Fruit fly (Drosophila melanogaster) whole organism, embryonic: ENCODE measurements around the gene CG15764.

Source experiments
- Antp ChIP-seq: fragments of 200-800 bp; sonication (Bioruptor generic); optimal IDR thresholded peaks from 3 replicates; lab custom pipeline; 2016; ENCODE audit warnings: missing biosample characterization, missing genetic modification characterization
- B-H2 ChIP-seq: fragments of 200-800 bp; sonication (Bioruptor generic); optimal IDR thresholded peaks from 2 replicates; lab custom pipeline; 2018; ENCODE audit warnings: missing biosample characterization, mild to moderate bottlenecking, missing genetic modification characterization
- Bgb ChIP-seq: fragments of 200-800 bp; sonication (Bioruptor generic); IDR thresholded peaks from 2 replicates; pipeline ENCODE4 v1.3.6; 2022; ENCODE audit warnings: missing biosample characterization, missing genetic modification characterization; ENCODE audit not compliant: partially characterized antibody
- CG10959 ChIP-seq: fragments of 200-800 bp; sonication (Bioruptor generic); IDR thresholded peaks from 2 replicates; pipeline ENCODE4 v1.3.6; 2022; ENCODE audit warnings: missing biosample characterization, missing genetic modification characterization
- CG11695 ChIP-seq: fragments of 200-800 bp; sonication (Bioruptor generic); IDR thresholded peaks from 3 replicates; pipeline ENCODE4 v1.3.6; 2022; ENCODE audit warnings: missing biosample characterization, missing genetic modification characterization
- CG12219 ChIP-seq: fragments of 200-800 bp; sonication (Bioruptor generic); optimal IDR thresholded peaks from 3 replicates; lab custom pipeline; 2018; ENCODE audit warnings: missing biosample characterization, mild to moderate bottlenecking, missing genetic modification characterization
- CG12391 ChIP-seq: fragments of 200-800 bp; sonication (Bioruptor generic); optimal IDR thresholded peaks from 3 replicates; lab custom pipeline; 2018; ENCODE audit warnings: missing biosample characterization, mild to moderate bottlenecking, missing genetic modification characterization, moderate library complexity
- CG13894 ChIP-seq: fragments of 200-800 bp; sonication (Bioruptor generic); optimal IDR thresholded peaks from 3 replicates; lab custom pipeline; 2018; ENCODE audit warnings: missing biosample characterization, mild to moderate bottlenecking, missing genetic modification characterization, moderate library complexity
- CG14710 ChIP-seq: fragments of 200-800 bp; sonication (Bioruptor generic); optimal IDR thresholded peaks from 3 replicates; lab custom pipeline; 2019; ENCODE audit warnings: missing biosample characterization, mild to moderate bottlenecking, missing genetic modification characterization, moderate library complexity
- CG14860 ChIP-seq: fragments of 200-800 bp; sonication (Bioruptor generic); IDR thresholded peaks from 3 replicates; pipeline ENCODE4 v1.3.6; 2022; ENCODE audit warnings: missing biosample characterization, missing genetic modification characterization; ENCODE audit not compliant: partially characterized antibody
- CG16779 ChIP-seq: fragments of 200-800 bp; sonication (Bioruptor generic); IDR thresholded peaks from 2 replicates; pipeline ENCODE4 v1.3.6; 2022; ENCODE audit warnings: missing biosample characterization, missing genetic modification characterization
- CG17361 ChIP-seq: fragments of 200-800 bp; sonication (Bioruptor generic); IDR thresholded peaks from 3 replicates; pipeline ENCODE4 v1.3.6; 2022; ENCODE audit warnings: missing biosample characterization, missing genetic modification characterization
- CG17829 ChIP-seq: fragments of 200-800 bp; optimal IDR thresholded peaks from 2 replicates; lab custom pipeline; 2019; ENCODE audit warnings: missing biosample characterization, mild to moderate bottlenecking, missing genetic modification characterization, moderate library complexity
- CG17912 ChIP-seq: fragments of 200-800 bp; sonication (Bioruptor generic); optimal IDR thresholded peaks from 2 replicates; lab custom pipeline; 2018; ENCODE audit warnings: missing biosample characterization, mild to moderate bottlenecking, missing genetic modification characterization
- CG18011 ChIP-seq: fragments of 200-800 bp; sonication (Bioruptor generic); optimal IDR thresholded peaks from 2 replicates; lab custom pipeline; 2017; ENCODE audit warnings: missing biosample characterization, missing genetic modification characterization, mild to moderate bottlenecking, moderate library complexity, missing genotype
- CG18262 ChIP-seq: fragments of 200-800 bp; optimal IDR thresholded peaks from 3 replicates; lab custom pipeline; 2019; ENCODE audit warnings: missing biosample characterization, mild to moderate bottlenecking, missing genetic modification characterization, moderate library complexity
- CG2129 ChIP-seq: fragments of 200-800 bp; sonication (Bioruptor generic); IDR thresholded peaks from 2 replicates; pipeline ENCODE4 v1.3.6; 2022; ENCODE audit warnings: missing biosample characterization, missing genetic modification characterization; ENCODE audit not compliant: partially characterized antibody
- CG2712 ChIP-seq: fragments of 200-800 bp; optimal IDR thresholded peaks from 3 replicates; lab custom pipeline; 2019; ENCODE audit warnings: missing biosample characterization, mild to moderate bottlenecking, missing genetic modification characterization, moderate library complexity
- CG2889 ChIP-seq: fragments of 200-800 bp; sonication (Bioruptor generic); IDR thresholded peaks from 3 replicates; pipeline ENCODE4 v1.3.6; 2022; ENCODE audit warnings: missing biosample characterization, missing genetic modification characterization
- CG31224 ChIP-seq: fragments of 200-800 bp; sonication (Bioruptor generic); IDR thresholded peaks from 2 replicates; pipeline ENCODE4 v1.3.6; 2022; ENCODE audit warnings: missing biosample characterization, missing genetic modification characterization
- CG32767 ChIP-seq: fragments of 200-800 bp; sonication (Bioruptor generic); IDR thresholded peaks from 2 replicates; pipeline ENCODE4 v1.3.6; 2022; ENCODE audit warnings: missing biosample characterization, missing genetic modification characterization
- CG34376 ChIP-seq: fragments of 200-800 bp; sonication (Bioruptor generic); optimal IDR thresholded peaks from 2 replicates; lab custom pipeline; 2018; ENCODE audit warnings: missing biosample characterization, mild to moderate bottlenecking, missing genetic modification characterization
- CG4282 ChIP-seq: fragments of 200-800 bp; sonication (Bioruptor generic); optimal IDR thresholded peaks from 2 replicates; lab custom pipeline; 2016; ENCODE audit warnings: missing biosample characterization, missing genetic modification characterization
- D19B ChIP-seq: fragments of 200-800 bp; sonication (Bioruptor generic); optimal IDR thresholded peaks from 2 replicates; lab custom pipeline; 2017; ENCODE audit warnings: missing biosample characterization, mild to moderate bottlenecking, missing genetic modification characterization
- Dip2 ChIP-seq: fragments of 200-800 bp; sonication (Bioruptor generic); IDR thresholded peaks from 2 replicates; pipeline ENCODE4 v1.3.6; 2022; ENCODE audit warnings: missing biosample characterization, missing genetic modification characterization
- Ets97D ChIP-seq: fragments of 200-800 bp; sonication (Bioruptor generic); optimal IDR thresholded peaks from 3 replicates; lab custom pipeline; 2016; ENCODE audit warnings: missing biosample characterization, missing genetic modification characterization
- Kr ChIP-seq: fragments of 200-800 bp; sonication (Bioruptor generic); optimal IDR thresholded peaks from 2 replicates; lab custom pipeline; 2017; ENCODE audit warnings: missing biosample characterization, mild to moderate bottlenecking, missing genetic modification characterization
- Neu2 ChIP-seq: fragments of 200-800 bp; sonication (Bioruptor generic); optimal IDR thresholded peaks from 3 replicates; lab custom pipeline; 2016; ENCODE audit warnings: missing biosample characterization, missing genetic modification characterization, borderline replicate concordance
- Sox100B ChIP-seq: fragments of 200-800 bp; sonication (Bioruptor generic); optimal IDR thresholded peaks from 3 replicates; lab custom pipeline; 2018; ENCODE audit warnings: missing biosample characterization, mild to moderate bottlenecking, missing genetic modification characterization
- ab ChIP-seq: fragments of 200-800 bp; sonication (Bioruptor generic); optimal IDR thresholded peaks from 2 replicates; lab custom pipeline; 2016; ENCODE audit warnings: missing biosample characterization, missing genetic modification characterization
- ap ChIP-seq: fragments of 200-800 bp; sonication (Bioruptor generic); IDR thresholded peaks from 2 replicates; pipeline ENCODE4 v1.3.6; 2022; ENCODE audit warnings: missing biosample characterization, missing genetic modification characterization
- ash1 ChIP-seq: fragments of 200-800 bp; sonication (Bioruptor generic); optimal IDR thresholded peaks from 2 replicates; lab custom pipeline; 2018; ENCODE audit warnings: missing biosample characterization, mild to moderate bottlenecking, missing genetic modification characterization
- bigmax ChIP-seq: fragments of 200-800 bp; sonication (Bioruptor generic); optimal IDR thresholded peaks from 2 replicates; lab custom pipeline; 2018; ENCODE audit warnings: missing biosample characterization, mild to moderate bottlenecking, missing genetic modification characterization
- btn ChIP-seq: fragments of 200-800 bp; sonication (Bioruptor generic); optimal IDR thresholded peaks from 2 replicates; lab custom pipeline; 2016; ENCODE audit warnings: missing biosample characterization, missing genetic modification characterization
- chm ChIP-seq: fragments of 200-800 bp; sonication (Bioruptor generic); IDR thresholded peaks from 2 replicates; pipeline ENCODE4 v1.3.6; 2022; ENCODE audit warnings: missing biosample characterization, missing genetic modification characterization
- ci ChIP-seq: fragments of 200-800 bp; sonication (Bioruptor generic); IDR thresholded peaks from 3 replicates; pipeline ENCODE4 v1.3.6; 2022; ENCODE audit warnings: missing biosample characterization, missing genetic modification characterization
- crp ChIP-seq, 2 experiments: fragments of 200-800 bp; sonication (Bioruptor generic); optimal IDR thresholded peaks; 2 replicates in 1 of 2; 3 replicates in 1 of 2; lab custom pipeline; 2017; ENCODE audit warnings: missing biosample characterization in 2 of 2, missing genetic modification characterization in 2 of 2, mild to moderate bottlenecking in 1 of 2, moderate library complexity in 1 of 2
- da ChIP-seq: fragments of 200-800 bp; sonication (Bioruptor generic); optimal IDR thresholded peaks from 2 replicates; lab custom pipeline; 2016; ENCODE audit warnings: missing biosample characterization, missing genetic modification characterization
- fd3F ChIP-seq: fragments of 200-800 bp; sonication (Bioruptor generic); optimal IDR thresholded peaks from 2 replicates; lab custom pipeline; 2018; ENCODE audit warnings: missing biosample characterization, mild to moderate bottlenecking, missing genetic modification characterization, moderate library complexity
- fd96Cb ChIP-seq: fragments of 200-800 bp; sonication (Bioruptor generic); optimal IDR thresholded peaks from 2 replicates; lab custom pipeline; 2018; ENCODE audit warnings: missing biosample characterization, mild to moderate bottlenecking, missing genetic modification characterization, moderate library complexity
- ham ChIP-seq: fragments of 200-800 bp; sonication (Bioruptor generic); IDR thresholded peaks from 2 replicates; pipeline ENCODE4 v1.3.6; 2022; ENCODE audit warnings: missing biosample characterization, missing genetic modification characterization
- ind ChIP-seq: fragments of 200-800 bp; sonication (Bioruptor generic); optimal IDR thresholded peaks from 3 replicates; lab custom pipeline; 2016; ENCODE audit warnings: missing biosample characterization, missing genetic modification characterization
- inv ChIP-seq: fragments of 200-800 bp; sonication (Bioruptor generic); IDR thresholded peaks from 2 replicates; pipeline ENCODE4 v1.3.6; 2022; ENCODE audit warnings: missing biosample characterization, missing genetic modification characterization; ENCODE audit not compliant: partially characterized antibody
- jigr1 ChIP-seq: fragments of 200-800 bp; sonication (Bioruptor generic); IDR thresholded peaks from 3 replicates; pipeline ENCODE4 v1.3.6; 2022; ENCODE audit warnings: missing biosample characterization, missing genetic modification characterization
- mirr ChIP-seq: fragments of 200-800 bp; sonication (Bioruptor generic); optimal IDR thresholded peaks from 3 replicates; lab custom pipeline; 2018; ENCODE audit warnings: missing biosample characterization, mild to moderate bottlenecking, missing genetic modification characterization
- pfk ChIP-seq: fragments of 200-800 bp; sonication (Bioruptor generic); optimal IDR thresholded peaks from 2 replicates; lab custom pipeline; 2018; ENCODE audit warnings: missing biosample characterization, mild to moderate bottlenecking, missing genetic modification characterization, moderate library complexity
- seq ChIP-seq: fragments of 200-800 bp; sonication (Bioruptor generic); IDR thresholded peaks from 2 replicates; pipeline ENCODE4 v1.3.6; 2022; ENCODE audit warnings: missing biosample characterization, missing genetic modification characterization
- sna ChIP-seq: fragments of 200-800 bp; sonication (Bioruptor generic); IDR thresholded peaks from 2 replicates; pipeline ENCODE4 v1.3.6; 2022; ENCODE audit warnings: missing biosample characterization, missing genetic modification characterization; ENCODE audit not compliant: partially characterized antibody
- unc-4 ChIP-seq: fragments of 200-800 bp; sonication (Bioruptor generic); IDR thresholded peaks from 2 replicates; pipeline ENCODE4 v1.3.6; 2022; ENCODE audit warnings: missing biosample characterization, missing genetic modification characterization; ENCODE audit not compliant: partially characterized antibody

Gene CG15764

DNA sequence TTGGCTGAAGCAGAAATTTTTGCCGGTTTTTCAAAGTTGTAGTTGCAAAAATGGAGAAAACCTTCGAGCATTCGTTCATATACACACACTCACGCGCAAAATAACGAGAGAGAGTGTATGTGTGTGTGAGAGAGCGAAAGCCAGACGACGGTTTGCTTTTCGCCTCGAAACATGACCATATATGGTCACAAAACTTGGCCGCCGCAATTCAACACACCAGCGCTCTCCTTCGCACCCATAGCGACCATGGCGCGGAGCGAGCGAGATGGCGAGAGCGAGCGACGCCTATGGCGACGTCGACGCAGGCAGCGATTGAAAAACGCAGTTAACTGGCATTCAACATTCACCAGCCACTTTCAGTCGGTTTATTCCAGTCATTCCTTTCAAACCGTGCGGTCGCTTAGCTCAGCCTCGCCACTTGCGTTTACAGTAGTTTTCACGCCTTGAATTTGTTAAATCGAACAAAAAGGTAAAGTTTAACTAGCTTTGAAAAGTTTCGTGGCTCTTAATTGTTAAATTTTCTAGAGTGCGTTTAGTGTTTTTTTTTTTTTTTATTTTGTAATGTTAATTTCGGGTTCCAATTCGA is 32.8 kb downstream of the CG15764 start (continued):
- TF ChIP-seq CG2129 (GFP tag; lab: Robert Waterston, UW), result no peak
- peak; percentile 40; the same call in 1 of the 2 replicates for TF ChIP-seq unc-4 (GFP tag; lab: Robert Waterston, UW)
- TF ChIP-seq CG34376 (GFP tag; lab: Kevin White, UChicago), result peak; percentile 54
- no peak for TF ChIP-seq inv (GFP tag; lab: Robert Waterston, UW)
- TF ChIP-seq Ets97D, result no peak
- no peak for TF ChIP-seq CG31224
- TF ChIP-seq ham (GFP tag; lab: Robert Waterston, UW), result no peak
- TF ChIP-seq mirr (GFP tag; lab: Kevin White, UChicago), result no peak
- no peak for TF ChIP-seq btn
- peak; percentile 45 for TF ChIP-seq ash1 (GFP tag; lab: Kevin White, UChicago)
- peak; percentile 45; the same call in 1 of the 2 replicates for TF ChIP-seq Bgb (GFP tag; lab: Robert Waterston, UW)
- no peak for TF ChIP-seq CG18011 (GFP tag; lab: Kevin White, UChicago)
- TF ChIP-seq ap, result no peak
- no peak for TF ChIP-seq Dip2 (GFP tag; lab: Robert Waterston, UW)
- no peak for TF ChIP-seq fd96Cb (tag; lab: Kevin White, UChicago)
- no peak for TF ChIP-seq CG12219 (GFP tag; lab: Kevin White, UChicago)
- TF ChIP-seq Kr, result no peak
- TF ChIP-seq CG32767 (GFP tag; lab: Robert Waterston, UW), result peak; percentile 60
- TF ChIP-seq fd3F (GFP tag; lab: Kevin White, UChicago), result no peak
- peak; percentile 51 for TF ChIP-seq pfk (GFP tag; lab: Kevin White, UChicago)
- peak; percentile 34 for TF ChIP-seq B-H2
- TF ChIP-seq bigmax (GFP tag; lab: Kevin White, UChicago), result no peak
- TF ChIP-seq CG14860, result 0 out of 3 replicates have a peak, but pooled peaks have one; percentile 16
- no peak for TF ChIP-seq ind (GFP tag; lab: Kevin White, UChicago)
- TF ChIP-seq CG13894, result peak; percentile 43
- TF ChIP-seq CG17361, result no peak
- peak; percentile 4 for TF ChIP-seq CG2712 (tag; lab: Kevin White, UChicago)
- no peak for TF ChIP-seq CG18262
- TF ChIP-seq CG14710 (tag; lab: Kevin White, UChicago), result no peak
- peak; percentile 64; the same call in 1 of the 2 replicates for TF ChIP-seq chm (GFP tag; lab: Robert Waterston, UW)
- TF ChIP-seq CG12391 (tag; lab: Kevin White, UChicago), result peak; percentile 18
- TF ChIP-seq ab (GFP tag; lab: Kevin White, UChicago), result no peak
- TF ChIP-seq CG2889 (GFP tag; lab: Robert Waterston, UW), result no peak
- peak; percentile 70 for TF ChIP-seq ci (GFP tag; lab: Robert Waterston, UW)
- TF ChIP-seq CG10959 (GFP tag; lab: Robert Waterston, UW), result no peak; the same call in 1 of the 2 replicates
- peak; percentile 25 for TF ChIP-seq Antp (GFP tag; lab: Kevin White, UChicago)
- peak; percentile 31; the same call in 1 of the 2 replicates for TF ChIP-seq seq
- no peak for TF ChIP-seq jigr1 (GFP tag; lab: Robert Waterston, UW)
- TF ChIP-seq da (GFP tag; lab: Kevin White, UChicago), result peak; percentile 5
- no peak for TF ChIP-seq crp (GFP tag; optimal IDR thresholded peaks at IDR 0.05; lab: Kevin White, UChicago)
- no peak; the same call in 2 of the 3 replicates for TF ChIP-seq CG11695 (GFP tag; lab: Robert Waterston, UW)
- no peak for TF ChIP-seq D19B (GFP tag; lab: Kevin White, UChicago)
- peak; percentile 58; the same call in 1 of the 2 replicates for TF ChIP-seq CG16779
- peak; percentile 37 for TF ChIP-seq CG17829 (tag; lab: Kevin White, UChicago)
- TF ChIP-seq CG4282, result peak; percentile 20
- TF ChIP-seq sna, result no peak
- TF ChIP-seq Sox100B (GFP tag; lab: Kevin White, UChicago), result no peak
- TF ChIP-seq Neu2 (GFP tag; lab: Kevin White, UChicago), result no peak
- TF ChIP-seq CG17912 (GFP tag; lab: Kevin White, UChicago), result no peak
